Worm (Caenorhabditis elegans) whole organism, midembryonic: ENCODE data around the gene F13E6.1.

ENCODE experiments used
- T22C8.4 ChIP-seq: fragments of 200-800 bp; sonication (Bioruptor generic); IDR thresholded peaks from 2 replicates; pipeline ENCODE4 v1.3.6; 2022; ENCODE audit warnings: missing genetic modification characterization, missing compliant biosample characterization
- cog-1 ChIP-seq: sonication (generic microtip); optimal IDR thresholded peaks from 2 replicates; lab custom pipeline; 2016; ENCODE audit warnings: missing genetic modification characterization, missing compliant biosample characterization
- flt-1 ChIP-seq: fragments of 200-800 bp; sonication (Bioruptor generic); IDR thresholded peaks from 2 replicates; pipeline ENCODE4 v1.3.6; 2022; ENCODE audit warnings: missing genetic modification characterization, missing compliant biosample characterization
- klf-2 ChIP-seq: fragments of 200-800 bp; sonication (Bioruptor generic); conservative IDR thresholded peaks from 2 replicates; pipeline ENCODE4 v1.3.6; 2022; ENCODE audit warnings: missing genetic modification reagents, missing genetic modification characterization, missing compliant biosample characterization
- med-1 ChIP-seq: sonication (generic microtip); optimal IDR thresholded peaks from 2 replicates; lab custom pipeline; 2017; ENCODE audit warnings: missing genetic modification characterization, mild to moderate bottlenecking, missing compliant biosample characterization, antibody characterized with exemption, missing genetic modification reagents; ENCODE audit not compliant: insufficient read depth
- ref-1 ChIP-seq: fragments of 200-800 bp; sonication (Bioruptor generic); conservative IDR thresholded peaks from 2 replicates; pipeline ENCODE4 v1.3.6; 2022; ENCODE audit warnings: missing genetic modification reagents, missing genetic modification characterization, missing compliant biosample characterization
- tab-1 ChIP-seq: fragments of 200-800 bp; sonication (Bioruptor generic); IDR thresholded peaks from 2 replicates; pipeline ENCODE4 v1.3.6; 2022; ENCODE audit warnings: missing genetic modification characterization, missing compliant biosample characterization
- ztf-23 ChIP-seq: fragments of 200-800 bp; sonication (Bioruptor generic); IDR thresholded peaks from 2 replicates; pipeline ENCODE4 v1.3.6; 2022; ENCODE audit warnings: missing genetic modification reagents, missing genetic modification characterization, missing compliant biosample characterization
- ztf-29 ChIP-seq: fragments of 200-800 bp; sonication (Bioruptor generic); IDR thresholded peaks from 2 replicates; pipeline ENCODE4 v1.3.6; 2022; ENCODE audit warnings: missing genetic modification reagents, missing genetic modification characterization, missing compliant biosample characterization

DNA sequence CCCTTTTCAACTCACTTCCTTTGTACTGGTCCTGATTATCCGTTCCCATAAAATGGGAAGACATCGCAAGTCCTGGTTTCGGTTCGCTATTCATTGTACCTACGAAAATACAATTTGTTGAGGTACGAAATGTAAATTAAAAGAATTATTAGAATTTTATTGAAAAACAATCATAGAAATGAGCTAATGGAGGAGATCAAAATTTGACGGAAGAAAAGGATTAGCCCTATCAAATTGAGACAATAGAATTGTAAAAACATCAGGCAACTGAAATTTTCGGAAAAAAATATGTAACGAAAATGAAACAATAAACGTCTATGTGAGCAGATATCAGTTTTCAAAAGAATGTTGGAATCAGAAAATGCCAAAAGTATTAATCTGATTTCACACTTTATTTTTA lies 45.0 kb upstream of the F13E6.1 start, which contains the start of gene mbr-1:
- TF ChIP-seq ztf-23 (GFP tag; lab: Robert Waterston, UW), result no peak
- no peak for TF ChIP-seq tab-1 (GFP tag; lab: Robert Waterston, UW)
- no peak for TF ChIP-seq klf-2 (GFP tag; lab: Robert Waterston, UW)
- TF ChIP-seq T22C8.4 (GFP tag; lab: Robert Waterston, UW), result no peak
- TF ChIP-seq med-1, result no peak
- TF ChIP-seq ztf-29 (GFP tag; lab: Robert Waterston, UW), result no peak
- TF ChIP-seq flt-1 (GFP tag; lab: Robert Waterston, UW), result no peak
- TF ChIP-seq ref-1 (GFP tag; lab: Robert Waterston, UW), result no peak
- TF ChIP-seq cog-1 (tag; lab: Kevin White, UChicago), result no peak
